Fruit fly (Drosophila melanogaster) whole organism, pupa: ENCODE measurements around the gene Slu7.

Experiments
- CG15710 ChIP-seq: fragments of 200-800 bp; sonication (Bioruptor generic); optimal IDR thresholded peaks from 2 replicates; lab custom pipeline; 2018; ENCODE audit warnings: missing biosample characterization, mild to moderate bottlenecking, missing genetic modification characterization, moderate library complexity
- CG32121 ChIP-seq: fragments of 200-800 bp; sonication (Bioruptor generic); IDR thresholded peaks from 2 replicates; pipeline ENCODE4 v1.3.6; 2022; ENCODE audit warnings: missing biosample characterization, missing genetic modification characterization
- Ets98B ChIP-seq: fragments of 200-800 bp; sonication (Bioruptor generic); IDR thresholded peaks from 2 replicates; pipeline ENCODE4 v1.3.6; 2022; ENCODE audit warnings: missing biosample characterization, missing genetic modification characterization
- rn ChIP-seq: fragments of 200-800 bp; sonication (Bioruptor generic); IDR thresholded peaks from 2 replicates; pipeline ENCODE4 v1.3.6; 2022; ENCODE audit warnings: missing biosample characterization, missing genetic modification characterization

- TF ChIP-seq Ets98B (GFP tag; lab: Robert Waterston, UW) (peak; percentile 37; the same call in 1 of the 2 replicates), CG15710 (tag; lab: Kevin White, UChicago) (no peak), CG32121 (GFP tag; lab: Robert Waterston, UW) (peak; percentile 53; the same call in 1 of the 2 replicates), rn (GFP tag; lab: Robert Waterston, UW) (no peak)
These were observed 996 bp upstream of the Slu7 start for dm6 chr3R:29039704-29040430.
